Worm (Caenorhabditis elegans) whole organism, late embryonic: ENCODE results near the gene F20H11.1.
"Not testable (repeated sequence)": the region's sequence is repeated elsewhere in the genome, so short reads cannot be mapped to it uniquely, and the experiment has no call there.

ENCODE experiments used
- C08G9.2 ChIP-seq: sonication (generic microtip); optimal IDR thresholded peaks from 2 replicates; lab custom pipeline; 2016; ENCODE audit warnings: mild to moderate bottlenecking, missing genetic modification characterization, moderate library complexity, missing compliant biosample characterization
- C38D4.7 ChIP-seq: fragments of 200-800 bp; sonication (Bioruptor generic); optimal IDR thresholded peaks from 2 replicates; lab custom pipeline; 2018; ENCODE audit warnings: mild to moderate bottlenecking, missing genetic modification characterization, moderate library complexity, missing compliant biosample characterization
- F13H6.1 ChIP-seq: sonication (generic microtip); optimal IDR thresholded peaks from 2 replicates; lab custom pipeline; 2016; ENCODE audit warnings: missing genetic modification characterization, missing compliant biosample characterization
- ahr-1 ChIP-seq: sonication (generic microtip); optimal IDR thresholded peaks from 2 replicates; lab custom pipeline; 2016; ENCODE audit warnings: missing genetic modification characterization, missing compliant biosample characterization
- ceh-14 ChIP-seq: sonication (generic microtip); optimal IDR thresholded peaks from 2 replicates; lab custom pipeline; 2016; ENCODE audit warnings: missing genotype, missing genetic modification characterization, missing compliant biosample characterization
- ceh-18 ChIP-seq: sonication (generic microtip); optimal IDR thresholded peaks from 2 replicates; lab custom pipeline; 2016; ENCODE audit warnings: missing genetic modification characterization, missing compliant biosample characterization
- ceh-19 ChIP-seq: fragments of 200-800 bp; sonication (Bioruptor generic); optimal IDR thresholded peaks from 2 replicates; lab custom pipeline; 2018; ENCODE audit warnings: mild to moderate bottlenecking, missing genetic modification characterization, missing compliant biosample characterization
- ceh-2 ChIP-seq: sonication (generic microtip); optimal IDR thresholded peaks from 2 replicates; lab custom pipeline; 2016; ENCODE audit warnings: missing genotype, missing genetic modification characterization, missing compliant biosample characterization
- ceh-31 ChIP-seq: sonication (generic microtip); optimal IDR thresholded peaks from 2 replicates; lab custom pipeline; 2016; ENCODE audit warnings: missing genetic modification characterization, missing compliant biosample characterization
- ceh-34 ChIP-seq: sonication (generic microtip); optimal IDR thresholded peaks from 2 replicates; lab custom pipeline; 2016; ENCODE audit warnings: mild to moderate bottlenecking, missing genetic modification characterization, missing compliant biosample characterization
- ceh-45 ChIP-seq: fragments of 200-800 bp; sonication (Bioruptor generic); IDR thresholded peaks from 2 replicates; pipeline ENCODE4 v1.3.6; 2022; ENCODE audit warnings: missing genetic modification reagents, missing genetic modification characterization, missing compliant biosample characterization
- ceh-6 ChIP-seq: fragments of 200-800 bp; sonication (Bioruptor generic); optimal IDR thresholded peaks from 2 replicates; lab custom pipeline; 2018; ENCODE audit warnings: mild to moderate bottlenecking, missing genetic modification characterization, missing compliant biosample characterization
- ceh-9 ChIP-seq: sonication (generic microtip); optimal IDR thresholded peaks from 2 replicates; lab custom pipeline; 2016; ENCODE audit warnings: mild to moderate bottlenecking, missing genetic modification characterization, inconsistent platforms, missing compliant biosample characterization
- dmd-4 ChIP-seq: sonication (generic microtip); optimal IDR thresholded peaks from 2 replicates; lab custom pipeline; 2016; ENCODE audit warnings: borderline replicate concordance, missing genetic modification characterization, missing compliant biosample characterization
- dve-1 ChIP-seq: sonication (generic microtip); optimal IDR thresholded peaks from 2 replicates; lab custom pipeline; 2017; ENCODE audit warnings: antibody characterized with exemption, mild to moderate bottlenecking, missing genetic modification characterization, missing compliant biosample characterization
- elt-2 ChIP-seq: sonication (generic microtip); optimal IDR thresholded peaks from 2 replicates; lab custom pipeline; 2016; ENCODE audit warnings: missing genetic modification reagents, missing genetic modification characterization, missing compliant biosample characterization
- elt-4 ChIP-seq: sonication (generic microtip); optimal IDR thresholded peaks from 2 replicates; lab custom pipeline; 2016; ENCODE audit warnings: missing genetic modification characterization, missing compliant biosample characterization
- ets-4 ChIP-seq: sonication (generic microtip); optimal IDR thresholded peaks from 2 replicates; lab custom pipeline; 2016; ENCODE audit warnings: missing genetic modification characterization, missing compliant biosample characterization
- fax-1 ChIP-seq: sonication (generic microtip); optimal IDR thresholded peaks from 2 replicates; lab custom pipeline; 2016; ENCODE audit warnings: missing genotype, missing genetic modification characterization, missing compliant biosample characterization
- fkh-6 ChIP-seq: sonication (generic microtip); optimal IDR thresholded peaks from 2 replicates; lab custom pipeline; 2016; ENCODE audit warnings: missing genetic modification characterization, missing compliant biosample characterization
- gmeb-2 ChIP-seq: sonication (generic microtip); optimal IDR thresholded peaks from 2 replicates; lab custom pipeline; 2016; ENCODE audit warnings: missing genetic modification characterization, inconsistent platforms, missing compliant biosample characterization
- hlh-15 ChIP-seq: sonication (generic microtip); optimal IDR thresholded peaks from 2 replicates; lab custom pipeline; 2016; ENCODE audit warnings: missing genetic modification characterization, missing compliant biosample characterization
- hlh-6 ChIP-seq: sonication (generic microtip); optimal IDR thresholded peaks from 2 replicates; lab custom pipeline; 2016; ENCODE audit warnings: missing genotype, missing genetic modification characterization, missing compliant biosample characterization
- lim-6 ChIP-seq: sonication (generic microtip); optimal IDR thresholded peaks from 2 replicates; lab custom pipeline; 2016; ENCODE audit warnings: missing genetic modification characterization, missing compliant biosample characterization
- lin-11 ChIP-seq: fragments of 200-800 bp; sonication (Bioruptor generic); optimal IDR thresholded peaks from 2 replicates; lab custom pipeline; 2018; ENCODE audit warnings: mild to moderate bottlenecking, missing genetic modification characterization, missing compliant biosample characterization
- mec-3 ChIP-seq: sonication (generic microtip); optimal IDR thresholded peaks from 2 replicates; lab custom pipeline; 2016; ENCODE audit warnings: borderline replicate concordance, missing genetic modification characterization, missing compliant biosample characterization
- nhr-232 ChIP-seq: sonication (generic microtip); optimal IDR thresholded peaks from 2 replicates; lab custom pipeline; 2016; ENCODE audit warnings: missing genetic modification characterization, missing compliant biosample characterization
- npax-4 ChIP-seq: sonication (generic microtip); optimal IDR thresholded peaks from 2 replicates; lab custom pipeline; 2016; ENCODE audit warnings: missing genetic modification characterization, missing compliant biosample characterization
- pag-3 ChIP-seq: sonication (generic microtip); optimal IDR thresholded peaks from 2 replicates; lab custom pipeline; 2016; ENCODE audit warnings: missing compliant biosample characterization, missing genetic modification characterization, borderline replicate concordance
- pha-2 ChIP-seq: sonication (generic microtip); optimal IDR thresholded peaks from 2 replicates; lab custom pipeline; 2017; ENCODE audit warnings: mild to moderate bottlenecking, missing genetic modification characterization, missing compliant biosample characterization
- pqm-1 ChIP-seq: sonication (generic microtip); optimal IDR thresholded peaks from 2 replicates; lab custom pipeline; 2016; ENCODE audit warnings: missing genetic modification characterization, missing compliant biosample characterization
- pros-1 ChIP-seq: fragments of 150-350 bp; optimal IDR thresholded peaks from 2 replicates; lab custom pipeline; 2014; ENCODE audit warnings: missing biosample characterization, missing genetic modification reagents, missing genetic modification characterization
- ref-2 ChIP-seq: sonication (generic microtip); optimal IDR thresholded peaks from 2 replicates; lab custom pipeline; 2016; ENCODE audit warnings: missing genetic modification characterization, missing compliant biosample characterization
- rnt-1 ChIP-seq: sonication (generic microtip); optimal IDR thresholded peaks from 2 replicates; lab custom pipeline; 2016; ENCODE audit warnings: missing genetic modification characterization, missing compliant biosample characterization
- sdc-2 ChIP-seq: sonication (generic microtip); optimal IDR thresholded peaks from 2 replicates; lab custom pipeline; 2016; ENCODE audit warnings: missing genotype, missing genetic modification characterization, missing compliant biosample characterization
- sox-2 ChIP-seq: fragments of 200-800 bp; sonication (Bioruptor generic); IDR thresholded peaks from 2 replicates; pipeline ENCODE4 v1.3.6; 2022; ENCODE audit warnings: missing genetic modification reagents, missing genetic modification characterization, missing compliant biosample characterization
- sox-4 ChIP-seq: sonication (generic microtip); optimal IDR thresholded peaks from 2 replicates; lab custom pipeline; 2017; ENCODE audit warnings: mild to moderate bottlenecking, missing genetic modification characterization, inconsistent platforms, missing compliant biosample characterization
- syd-9 ChIP-seq: sonication (generic microtip); optimal IDR thresholded peaks from 2 replicates; lab custom pipeline; 2016; ENCODE audit warnings: mild to moderate bottlenecking, missing genetic modification characterization, moderate library complexity, missing compliant biosample characterization
- tbx-2 ChIP-seq: sonication (generic microtip); optimal IDR thresholded peaks from 2 replicates; lab custom pipeline; 2016; ENCODE audit warnings: missing genetic modification characterization, missing compliant biosample characterization
- tbx-7 ChIP-seq: sonication (generic microtip); optimal IDR thresholded peaks from 2 replicates; lab custom pipeline; 2016; ENCODE audit warnings: missing genotype, missing genetic modification characterization, missing compliant biosample characterization
- ttx-3 ChIP-seq: sonication (generic microtip); optimal IDR thresholded peaks from 2 replicates; lab custom pipeline; 2016; ENCODE audit warnings: missing genetic modification reagents, missing genetic modification characterization, missing compliant biosample characterization
- unc-3 ChIP-seq, 2 experiments: fragments of 200-800 bp in 1 of 2; sonication (Bioruptor generic) in 1 of 2; sonication (generic microtip) in 1 of 2; conservative IDR thresholded peaks in 1 of 2; optimal IDR thresholded peaks in 1 of 2; 2 replicates each; pipeline versions ENCODE4 v1.3.6 to Lab custom; 2016 to 2022; ENCODE audit warnings: missing compliant biosample characterization in 2 of 2, missing genetic modification characterization in 2 of 2, missing genetic modification reagents in 1 of 2
- unc-42 ChIP-seq: sonication (generic microtip); optimal IDR thresholded peaks from 2 replicates; lab custom pipeline; 2016; ENCODE audit warnings: missing genotype, missing genetic modification characterization, missing compliant biosample characterization
- unc-86 ChIP-seq: sonication (generic microtip); optimal IDR thresholded peaks from 2 replicates; lab custom pipeline; 2016; ENCODE audit warnings: missing genetic modification characterization, missing compliant biosample characterization
- zip-5 ChIP-seq: sonication (generic microtip); optimal IDR thresholded peaks from 2 replicates; lab custom pipeline; 2016; ENCODE audit warnings: missing genetic modification characterization, missing compliant biosample characterization
- ztf-16 ChIP-seq: sonication (generic microtip); optimal IDR thresholded peaks from 2 replicates; lab custom pipeline; 2017; ENCODE audit warnings: missing genetic modification characterization, missing compliant biosample characterization

F20H11.1 gene

ce11 chrIII:6558487-6558886 is 33.5 kb downstream of the F20H11.1 start, which contains the start of gene C09E7.8:
C09E7.8 (minus strand) TSS chrIII:6558587.
- no peak for TF ChIP-seq dve-1 (tag; lab: Kevin White, UChicago)
- no peak for TF ChIP-seq tbx-2 (tag; lab: Kevin White, UChicago)
- TF ChIP-seq C08G9.2 = no peak
- TF ChIP-seq ttx-3 (tag; lab: Kevin White, UChicago) = no peak
- TF ChIP-seq sox-2 (GFP tag; lab: Robert Waterston, UW) = no peak
- no peak for TF ChIP-seq sox-4
- no peak for TF ChIP-seq unc-42
- TF ChIP-seq unc-3 (GFP tag; conservative IDR thresholded peaks at IDR 0.05; lab: Robert Waterston, UW) = no peak
- TF ChIP-seq unc-3 (tag; optimal IDR thresholded peaks at IDR 0.05; lab: Kevin White, UChicago) = no peak
- TF ChIP-seq lim-6 (tag; lab: Kevin White, UChicago) = no peak
- no peak for TF ChIP-seq mec-3 (tag; lab: Kevin White, UChicago)
- no peak for TF ChIP-seq pros-1 (tag; lab: Kevin White, UChicago)
- no peak for TF ChIP-seq lin-11
- TF ChIP-seq C38D4.7 (GFP tag; lab: Kevin White, UChicago) = no peak
- TF ChIP-seq ceh-31 (tag; lab: Kevin White, UChicago) = no peak
- no peak for TF ChIP-seq ztf-16 (tag; lab: Kevin White, UChicago)
- TF ChIP-seq ceh-9 (tag; lab: Kevin White, UChicago) = no peak
- no peak for TF ChIP-seq elt-4 (tag; lab: Kevin White, UChicago)
- no peak for TF ChIP-seq unc-86 (tag; lab: Kevin White, UChicago)
- no peak for TF ChIP-seq ceh-45 (GFP tag; lab: Robert Waterston, UW)
- no peak for TF ChIP-seq fax-1 (tag; lab: Kevin White, UChicago)

ce11 chrIII:6551187-6552058 is 40.6 kb downstream of the F20H11.1 start, which contains the start of gene C09E7.7:
C09E7.7 (minus strand) TSS chrIII:6551243.
- TF ChIP-seq syd-9 (tag; lab: Kevin White, UChicago) (peak; percentile 37), sdc-2 (tag; lab: Kevin White, UChicago) (peak; percentile 45), ceh-14 (tag; lab: Kevin White, UChicago) (peak; percentile 87), ref-2 (peak; percentile 91), unc-3 (tag; optimal IDR thresholded peaks at IDR 0.05; lab: Kevin White, UChicago) (peak; percentile 65), mec-3 (tag; lab: Kevin White, UChicago) (peak; percentile 92), ceh-34 (tag; lab: Kevin White, UChicago) (peak; percentile 80), hlh-15 (tag; lab: Kevin White, UChicago) (peak; percentile 0), pha-2 (peak; percentile 49), npax-4 (tag; lab: Kevin White, UChicago) (peak; percentile 4), unc-86 (tag; lab: Kevin White, UChicago) (peak; percentile 12), ahr-1 (peak; percentile 77), ets-4 (tag; lab: Kevin White, UChicago) (peak; percentile 74), pqm-1 (peak; percentile 62), fkh-6 (tag; lab: Kevin White, UChicago) (peak; percentile 67), sox-2 (GFP tag; lab: Robert Waterston, UW) (0 out of 2 replicates have a peak, but pooled peaks have one; percentile 38), dmd-4 (tag; lab: Kevin White, UChicago) (peak; percentile 81), lim-6 (tag; lab: Kevin White, UChicago) (peak; percentile 67), ceh-2 (tag; lab: Kevin White, UChicago) (peak; percentile 85), pag-3 (tag; lab: Kevin White, UChicago) (peak; percentile 66), fax-1 (tag; lab: Kevin White, UChicago) (peak; percentile 86), rnt-1 (peak; percentile 87), ceh-19 (peak; percentile 52), unc-42 (peak; percentile 52), hlh-6 (tag; lab: Kevin White, UChicago) (peak; percentile 72), tbx-7 (tag; lab: Kevin White, UChicago) (peak; percentile 72), C08G9.2 (peak; percentile 90), zip-5 (tag; lab: Kevin White, UChicago) (peak; percentile 75), ceh-6 (GFP tag; lab: Kevin White, UChicago) (peak; percentile 9), nhr-232 (peak; percentile 11), F13H6.1 (tag; lab: Kevin White, UChicago) (peak; percentile 75), elt-2 (tag; lab: Kevin White, UChicago) (peak; percentile 59), ceh-18 (peak; percentile 62), ceh-31 (tag; lab: Kevin White, UChicago) (peak; percentile 97), ztf-16 (tag; lab: Kevin White, UChicago) (peak; percentile 54), gmeb-2 (tag; lab: Kevin White, UChicago) (peak; percentile 12), ttx-3 (tag; lab: Kevin White, UChicago) (peak; percentile 31)
- not testable (repeated sequence) for TF ChIP-seq unc-3 (GFP tag; conservative IDR thresholded peaks at IDR 0.05; lab: Robert Waterston, UW)
